Worm (Caenorhabditis elegans) whole organism, midembryonic: Measurements from ENCODE around the gene K06A9.1.

ENCODE experiments used
- cog-1 ChIP-seq: sonication (generic microtip); optimal IDR thresholded peaks from 2 replicates; lab custom pipeline; 2016; ENCODE audit warnings: missing genetic modification characterization, missing compliant biosample characterization
- flt-1 ChIP-seq: fragments of 200-800 bp; sonication (Bioruptor generic); IDR thresholded peaks from 2 replicates; pipeline ENCODE4 v1.3.6; 2022; ENCODE audit warnings: missing genetic modification characterization, missing compliant biosample characterization
- med-1 ChIP-seq: sonication (generic microtip); optimal IDR thresholded peaks from 2 replicates; lab custom pipeline; 2017; ENCODE audit warnings: missing genetic modification characterization, mild to moderate bottlenecking, missing compliant biosample characterization, antibody characterized with exemption, missing genetic modification reagents; ENCODE audit not compliant: insufficient read depth
- ref-1 ChIP-seq: fragments of 200-800 bp; sonication (Bioruptor generic); conservative IDR thresholded peaks from 2 replicates; pipeline ENCODE4 v1.3.6; 2022; ENCODE audit warnings: missing genetic modification reagents, missing genetic modification characterization, missing compliant biosample characterization
- tab-1 ChIP-seq: fragments of 200-800 bp; sonication (Bioruptor generic); IDR thresholded peaks from 2 replicates; pipeline ENCODE4 v1.3.6; 2022; ENCODE audit warnings: missing genetic modification characterization, missing compliant biosample characterization
- ztf-29 ChIP-seq: fragments of 200-800 bp; sonication (Bioruptor generic); IDR thresholded peaks from 2 replicates; pipeline ENCODE4 v1.3.6; 2022; ENCODE audit warnings: missing genetic modification reagents, missing genetic modification characterization, missing compliant biosample characterization

DNA sequence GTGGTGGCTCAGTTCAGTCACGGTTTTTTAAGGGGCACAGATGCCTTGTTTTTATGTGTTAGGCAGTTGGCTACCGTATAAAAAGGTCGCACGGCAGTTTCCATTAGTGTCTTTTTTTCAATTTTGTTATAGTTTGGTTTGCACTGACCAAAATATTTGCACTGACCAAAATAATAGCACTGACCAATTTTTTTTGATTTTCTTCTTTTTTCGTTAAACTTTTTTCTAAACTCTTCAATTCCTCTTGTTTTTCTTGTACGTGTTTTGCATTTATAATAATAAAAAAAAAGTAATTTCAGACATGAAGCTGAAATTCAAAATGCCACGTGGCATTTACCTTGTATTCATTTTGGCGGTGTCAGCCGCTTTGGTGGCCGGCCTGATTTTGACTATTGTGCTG lies 21.1 kb downstream of the K06A9.1 start, which contains the start of gene H02F09.3:
- TF ChIP-seq cog-1 (no peak), ztf-29 (GFP tag; lab: Robert Waterston, UW) (no peak), med-1 (GFP tag; lab: Kevin White, UChicago) (no peak), flt-1 (GFP tag; lab: Robert Waterston, UW) (no peak), tab-1 (GFP tag; lab: Robert Waterston, UW) (no peak), ref-1 (no peak)
